Worm (Caenorhabditis elegans) whole organism, midembryonic: Measurements from ENCODE around the gene D1046.2.
A peak's percentile ranks its signal among the peaks of the same experiment; 100 is the strongest.

ENCODE experiments used
- T22C8.4 ChIP-seq: fragments of 200-800 bp; sonication (Bioruptor generic); IDR thresholded peaks from 2 replicates; pipeline ENCODE4 v1.3.6; 2022; ENCODE audit warnings: missing genetic modification characterization, missing compliant biosample characterization
- cog-1 ChIP-seq: sonication (generic microtip); optimal IDR thresholded peaks from 2 replicates; lab custom pipeline; 2016; ENCODE audit warnings: missing genetic modification characterization, missing compliant biosample characterization
- flt-1 ChIP-seq: fragments of 200-800 bp; sonication (Bioruptor generic); IDR thresholded peaks from 2 replicates; pipeline ENCODE4 v1.3.6; 2022; ENCODE audit warnings: missing genetic modification characterization, missing compliant biosample characterization
- klf-2 ChIP-seq: fragments of 200-800 bp; sonication (Bioruptor generic); conservative IDR thresholded peaks from 2 replicates; pipeline ENCODE4 v1.3.6; 2022; ENCODE audit warnings: missing genetic modification reagents, missing genetic modification characterization, missing compliant biosample characterization
- med-1 ChIP-seq: sonication (generic microtip); optimal IDR thresholded peaks from 2 replicates; lab custom pipeline; 2017; ENCODE audit warnings: missing genetic modification characterization, mild to moderate bottlenecking, missing compliant biosample characterization, antibody characterized with exemption, missing genetic modification reagents; ENCODE audit not compliant: insufficient read depth
- ref-1 ChIP-seq: fragments of 200-800 bp; sonication (Bioruptor generic); conservative IDR thresholded peaks from 2 replicates; pipeline ENCODE4 v1.3.6; 2022; ENCODE audit warnings: missing genetic modification reagents, missing genetic modification characterization, missing compliant biosample characterization
- tab-1 ChIP-seq: fragments of 200-800 bp; sonication (Bioruptor generic); IDR thresholded peaks from 2 replicates; pipeline ENCODE4 v1.3.6; 2022; ENCODE audit warnings: missing genetic modification characterization, missing compliant biosample characterization
- ztf-23 ChIP-seq: fragments of 200-800 bp; sonication (Bioruptor generic); IDR thresholded peaks from 2 replicates; pipeline ENCODE4 v1.3.6; 2022; ENCODE audit warnings: missing genetic modification reagents, missing genetic modification characterization, missing compliant biosample characterization
- ztf-29 ChIP-seq: fragments of 200-800 bp; sonication (Bioruptor generic); IDR thresholded peaks from 2 replicates; pipeline ENCODE4 v1.3.6; 2022; ENCODE audit warnings: missing genetic modification reagents, missing genetic modification characterization, missing compliant biosample characterization

Gene D1046.2

ce11 chrIV:8954126-8954525 is 28.3 kb upstream of the D1046.2 start:
- no peak for TF ChIP-seq ref-1 (GFP tag; lab: Robert Waterston, UW)
- no peak for TF ChIP-seq klf-2 (GFP tag; lab: Robert Waterston, UW)

- TF ChIP-seq ztf-23 (GFP tag; lab: Robert Waterston, UW) (no peak), cog-1 (tag; lab: Kevin White, UChicago) (no peak), tab-1 (GFP tag; lab: Robert Waterston, UW) (no peak), ref-1 (GFP tag; lab: Robert Waterston, UW) (no peak), flt-1 (GFP tag; lab: Robert Waterston, UW) (no peak), klf-2 (GFP tag; lab: Robert Waterston, UW) (no peak), med-1 (GFP tag; lab: Kevin White, UChicago) (no peak), T22C8.4 (GFP tag; lab: Robert Waterston, UW) (no peak), ztf-29 (no peak)
These were observed 26.2 kb upstream of the D1046.2 start for ce11 chrIV:8951953-8952567.

ce11 chrIV:8949078-8950039 is 23.5 kb upstream of the D1046.2 start:
- TF ChIP-seq klf-2 (GFP tag; lab: Robert Waterston, UW) (no peak), ztf-29 (no peak), med-1 (GFP tag; lab: Kevin White, UChicago) (no peak), ref-1 (GFP tag; lab: Robert Waterston, UW) (no peak), cog-1 (tag; lab: Kevin White, UChicago) (no peak), T22C8.4 (GFP tag; lab: Robert Waterston, UW) (no peak), flt-1 (GFP tag; lab: Robert Waterston, UW) (no peak), ztf-23 (GFP tag; lab: Robert Waterston, UW) (no peak), tab-1 (GFP tag; lab: Robert Waterston, UW) (no peak)

DNA sequence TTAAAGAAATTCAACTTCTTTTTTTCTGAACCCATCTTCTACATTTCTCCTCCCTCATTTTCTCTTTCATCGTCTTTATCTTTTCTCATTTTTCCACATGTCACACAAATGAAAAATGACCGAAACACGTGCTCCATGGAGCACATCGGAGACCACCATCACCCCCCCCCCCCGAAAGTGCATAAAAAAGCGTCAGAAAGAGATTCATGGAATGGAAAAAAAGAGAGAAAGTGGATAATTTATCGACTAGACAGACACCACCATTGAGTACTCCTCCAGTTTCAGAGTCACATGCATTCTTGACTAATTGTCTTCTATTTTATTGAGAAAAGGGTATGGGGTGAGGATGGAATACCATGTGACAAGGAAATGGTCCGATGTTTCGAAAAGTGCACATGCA is 21.3 kb upstream of the D1046.2 start:
- TF ChIP-seq ztf-23 (GFP tag; lab: Robert Waterston, UW) (no peak), cog-1 (tag; lab: Kevin White, UChicago) (no peak), med-1 (GFP tag; lab: Kevin White, UChicago) (no peak), ref-1 (GFP tag; lab: Robert Waterston, UW) (no peak), flt-1 (GFP tag; lab: Robert Waterston, UW) (no peak), klf-2 (GFP tag; lab: Robert Waterston, UW) (no peak), ztf-29 (no peak), tab-1 (GFP tag; lab: Robert Waterston, UW) (no peak), T22C8.4 (GFP tag; lab: Robert Waterston, UW) (no peak)

DNA sequence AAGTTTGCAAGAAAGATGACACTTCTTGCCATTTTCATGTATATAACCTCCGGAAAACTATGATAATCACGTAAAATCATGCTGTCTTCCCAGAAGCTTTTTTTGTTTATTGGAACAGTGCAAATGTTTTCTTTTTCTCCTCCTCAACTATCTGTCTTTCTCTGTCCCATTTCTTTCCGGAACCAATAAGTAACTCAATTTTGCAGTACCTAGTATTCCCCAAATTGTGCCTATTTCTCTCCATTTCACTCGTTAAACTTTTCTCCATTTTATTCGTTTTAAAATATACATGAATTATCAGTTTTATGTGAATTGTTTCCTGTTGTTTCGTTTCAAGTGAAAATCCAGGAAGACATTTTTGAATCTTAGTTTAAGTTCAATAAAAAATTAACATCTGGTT is 17.6 kb upstream of the D1046.2 start:
- TF ChIP-seq tab-1 (GFP tag; lab: Robert Waterston, UW) (no peak), med-1 (GFP tag; lab: Kevin White, UChicago) (no peak), flt-1 (GFP tag; lab: Robert Waterston, UW) (no peak), cog-1 (tag; lab: Kevin White, UChicago) (no peak), T22C8.4 (GFP tag; lab: Robert Waterston, UW) (no peak), klf-2 (GFP tag; lab: Robert Waterston, UW) (no peak), ref-1 (GFP tag; lab: Robert Waterston, UW) (no peak), ztf-29 (no peak), ztf-23 (GFP tag; lab: Robert Waterston, UW) (no peak)

- no peak for TF ChIP-seq med-1 (GFP tag; lab: Kevin White, UChicago)
- no peak for TF ChIP-seq tab-1 (GFP tag; lab: Robert Waterston, UW)
- TF ChIP-seq klf-2 (GFP tag; lab: Robert Waterston, UW): no peak
- no peak for TF ChIP-seq flt-1 (GFP tag; lab: Robert Waterston, UW)
- TF ChIP-seq ztf-29: no peak
These were observed 7.7 kb upstream of the D1046.2 start, which contains the start of gene D1046.4 for ce11 chrIV:8933575-8933974. Gene D1046.4 (plus strand): TSS chrIV:8933875.

- TF ChIP-seq tab-1 (GFP tag; lab: Robert Waterston, UW): no peak
- no peak for TF ChIP-seq ztf-29
- no peak for TF ChIP-seq med-1 (GFP tag; lab: Kevin White, UChicago)
- no peak for TF ChIP-seq T22C8.4 (GFP tag; lab: Robert Waterston, UW)
- TF ChIP-seq cog-1 (tag; lab: Kevin White, UChicago): no peak
- no peak for TF ChIP-seq ref-1 (GFP tag; lab: Robert Waterston, UW)
These were observed 4.2 kb upstream of the D1046.2 start, which contains the start of the genes D1046.18 and slc-25A26 for ce11 chrIV:8929942-8930492. Gene D1046.18 (plus strand): TSS chrIV:8930242. Gene slc-25A26 (plus strand): TSS chrIV:8930442.

DNA sequence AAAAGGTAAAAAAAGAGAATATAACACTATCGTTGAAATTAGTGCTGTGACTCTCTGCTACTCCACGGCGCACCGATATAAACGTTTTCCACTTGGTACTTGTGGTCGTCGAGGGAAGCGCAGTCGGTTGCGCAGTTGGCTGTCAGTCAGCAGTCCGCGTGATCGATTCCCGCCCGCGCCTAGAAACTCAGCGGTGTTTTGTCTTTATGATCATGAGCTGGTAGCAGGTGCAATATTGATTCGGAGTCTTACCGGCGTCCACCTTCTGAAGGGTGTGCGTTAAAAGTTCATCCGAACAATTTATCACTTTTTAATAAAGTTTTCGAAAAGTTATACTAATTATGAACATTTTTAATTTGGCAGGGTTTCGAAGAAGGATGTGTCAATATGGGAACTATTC is 1.2 kb upstream of the D1046.2 start:
- TF ChIP-seq ztf-29 (peak; percentile 96), ztf-23 (GFP tag; lab: Robert Waterston, UW) (peak; percentile 96), flt-1 (GFP tag; lab: Robert Waterston, UW) (peak; percentile 98), T22C8.4 (GFP tag; lab: Robert Waterston, UW) (peak; percentile 97), med-1 (GFP tag; lab: Kevin White, UChicago) (peak; percentile 82), ref-1 (GFP tag; lab: Robert Waterston, UW) (peak; percentile 91), tab-1 (GFP tag; lab: Robert Waterston, UW) (peak; percentile 98), cog-1 (tag; lab: Kevin White, UChicago) (peak; percentile 83), klf-2 (GFP tag; lab: Robert Waterston, UW) (peak; percentile 96)
